Worm (Caenorhabditis elegans): ENCODE measurements around the gene ril-2.

ril-2 gene

ce11 chrV:12575846-12576245 lies 23.1 kb downstream of the ril-2 start:
- no peak for TF ChIP-seq cog-1 (tag; optimal IDR thresholded peaks at IDR 0.05)
- no peak for TF ChIP-seq ref-1 (GFP tag; conservative IDR thresholded peaks at IDR 0.05)
- TF ChIP-seq tab-1 (GFP tag; IDR thresholded peaks at IDR 0.05), result no peak
- TF ChIP-seq flt-1 (GFP tag; IDR thresholded peaks at IDR 0.05), result no peak
- TF ChIP-seq T22C8.4 (GFP tag; IDR thresholded peaks at IDR 0.05), result no peak
- TF ChIP-seq ztf-23 (GFP tag; IDR thresholded peaks at IDR 0.05), result no peak
- TF ChIP-seq med-1 (GFP tag; optimal IDR thresholded peaks at IDR 0.05; ENCODE audit: insufficient read depth), result no peak
- TF ChIP-seq ztf-29 (GFP tag; IDR thresholded peaks at IDR 0.05), result no peak
- no peak for TF ChIP-seq klf-2 (GFP tag; conservative IDR thresholded peaks at IDR 0.05)

- no peak for TF ChIP-seq ztf-23 (GFP tag; IDR thresholded peaks at IDR 0.05)
- TF ChIP-seq tab-1 (GFP tag; IDR thresholded peaks at IDR 0.05), result no peak
- TF ChIP-seq T22C8.4 (GFP tag; IDR thresholded peaks at IDR 0.05), result no peak
- TF ChIP-seq klf-2 (GFP tag; conservative IDR thresholded peaks at IDR 0.05), result no peak
- no peak for TF ChIP-seq ztf-29 (GFP tag; IDR thresholded peaks at IDR 0.05)
- no peak for TF ChIP-seq med-1 (GFP tag; optimal IDR thresholded peaks at IDR 0.05; ENCODE audit: insufficient read depth)
- TF ChIP-seq ref-1 (GFP tag; conservative IDR thresholded peaks at IDR 0.05), result no peak
- TF ChIP-seq flt-1 (GFP tag; IDR thresholded peaks at IDR 0.05), result no peak
- TF ChIP-seq cog-1 (tag; optimal IDR thresholded peaks at IDR 0.05), result no peak
These were observed 28.7 kb downstream of the ril-2 start for ce11 chrV:12570271-12570670.

ce11 chrV:12567850-12568249 lies 31.1 kb downstream of the ril-2 start, which contains the start of gene E02A10.4:
E02A10.4 (minus strand) TSS chrV:12567950.
- TF ChIP-seq ztf-29 (GFP tag; IDR thresholded peaks at IDR 0.05), result no peak
- no peak for TF ChIP-seq tab-1 (GFP tag; IDR thresholded peaks at IDR 0.05)
- no peak for TF ChIP-seq flt-1 (GFP tag; IDR thresholded peaks at IDR 0.05)
- TF ChIP-seq ref-1 (GFP tag; conservative IDR thresholded peaks at IDR 0.05), result no peak
- TF ChIP-seq T22C8.4 (GFP tag; IDR thresholded peaks at IDR 0.05), result no peak
- TF ChIP-seq cog-1 (tag; optimal IDR thresholded peaks at IDR 0.05), result no peak
- TF ChIP-seq klf-2 (GFP tag; conservative IDR thresholded peaks at IDR 0.05), result no peak
- TF ChIP-seq ztf-23 (GFP tag; IDR thresholded peaks at IDR 0.05), result no peak
- no peak for TF ChIP-seq med-1 (GFP tag; optimal IDR thresholded peaks at IDR 0.05; ENCODE audit: insufficient read depth)

ce11 chrV:12567312-12567711 lies 31.6 kb downstream of the ril-2 start:
- no peak for TF ChIP-seq ztf-29 (GFP tag; IDR thresholded peaks at IDR 0.05)
- TF ChIP-seq flt-1 (GFP tag; IDR thresholded peaks at IDR 0.05), result no peak
- no peak for TF ChIP-seq klf-2 (GFP tag; conservative IDR thresholded peaks at IDR 0.05)
- TF ChIP-seq tab-1 (GFP tag; IDR thresholded peaks at IDR 0.05), result no peak
- no peak for TF ChIP-seq ref-1 (GFP tag; conservative IDR thresholded peaks at IDR 0.05)
- no peak for TF ChIP-seq ztf-23 (GFP tag; IDR thresholded peaks at IDR 0.05)

ce11 chrV:12564902-12565301 lies 34.1 kb downstream of the ril-2 start:
- TF ChIP-seq flt-1 (GFP tag; IDR thresholded peaks at IDR 0.05) (no peak), klf-2 (GFP tag; conservative IDR thresholded peaks at IDR 0.05) (no peak), ztf-29 (GFP tag; IDR thresholded peaks at IDR 0.05) (no peak), ztf-23 (GFP tag; IDR thresholded peaks at IDR 0.05) (no peak)

- TF ChIP-seq ztf-29 (GFP tag; IDR thresholded peaks at IDR 0.05), result no peak
- TF ChIP-seq ztf-23 (GFP tag; IDR thresholded peaks at IDR 0.05), result no peak
- TF ChIP-seq tab-1 (GFP tag; IDR thresholded peaks at IDR 0.05), result no peak
- no peak for TF ChIP-seq ref-1 (GFP tag; conservative IDR thresholded peaks at IDR 0.05)
- no peak for TF ChIP-seq cog-1 (tag; optimal IDR thresholded peaks at IDR 0.05)
- no peak for TF ChIP-seq klf-2 (GFP tag; conservative IDR thresholded peaks at IDR 0.05)
- TF ChIP-seq flt-1 (GFP tag; IDR thresholded peaks at IDR 0.05), result no peak
- TF ChIP-seq med-1 (GFP tag; optimal IDR thresholded peaks at IDR 0.05; ENCODE audit: insufficient read depth), result no peak
- no peak for TF ChIP-seq T22C8.4 (GFP tag; IDR thresholded peaks at IDR 0.05)
These were observed 35.8 kb downstream of the ril-2 start, which contains the start of gene mrps-5 for ce11 chrV:12563187-12563586. mrps-5 (plus strand) TSS chrV:12563487.

ce11 chrV:12560328-12560782 lies 38.6 kb downstream of the ril-2 start, which contains the start of gene sel-1:
sel-1 (plus strand) TSS chrV:12560732.
- TF ChIP-seq ztf-23 (GFP tag; IDR thresholded peaks at IDR 0.05) (no peak), cog-1 (tag; optimal IDR thresholded peaks at IDR 0.05) (no peak), flt-1 (GFP tag; IDR thresholded peaks at IDR 0.05) (no peak), ref-1 (GFP tag; conservative IDR thresholded peaks at IDR 0.05) (no peak), klf-2 (GFP tag; conservative IDR thresholded peaks at IDR 0.05) (no peak), ztf-29 (GFP tag; IDR thresholded peaks at IDR 0.05) (no peak), T22C8.4 (GFP tag; IDR thresholded peaks at IDR 0.05) (no peak), tab-1 (GFP tag; IDR thresholded peaks at IDR 0.05) (no peak), med-1 (GFP tag; optimal IDR thresholded peaks at IDR 0.05; ENCODE audit: insufficient read depth) (no peak)

ce11 chrV:12556904-12557303 lies 42.1 kb downstream of the ril-2 start:
- TF ChIP-seq ref-1 (GFP tag; conservative IDR thresholded peaks at IDR 0.05) (no peak), med-1 (GFP tag; optimal IDR thresholded peaks at IDR 0.05; ENCODE audit: insufficient read depth) (no peak), ztf-23 (GFP tag; IDR thresholded peaks at IDR 0.05) (no peak), flt-1 (GFP tag; IDR thresholded peaks at IDR 0.05) (no peak), cog-1 (tag; optimal IDR thresholded peaks at IDR 0.05) (no peak), tab-1 (GFP tag; IDR thresholded peaks at IDR 0.05) (no peak), klf-2 (GFP tag; conservative IDR thresholded peaks at IDR 0.05) (no peak), T22C8.4 (GFP tag; IDR thresholded peaks at IDR 0.05) (no peak), ztf-29 (GFP tag; IDR thresholded peaks at IDR 0.05) (no peak)

ce11 chrV:12555872-12556271 lies 43.1 kb downstream of the ril-2 start:
- no peak for TF ChIP-seq ref-1 (GFP tag; conservative IDR thresholded peaks at IDR 0.05)
- TF ChIP-seq cog-1 (tag; optimal IDR thresholded peaks at IDR 0.05), result no peak
- no peak for TF ChIP-seq tab-1 (GFP tag; IDR thresholded peaks at IDR 0.05)
- no peak for TF ChIP-seq med-1 (GFP tag; optimal IDR thresholded peaks at IDR 0.05; ENCODE audit: insufficient read depth)
- TF ChIP-seq flt-1 (GFP tag; IDR thresholded peaks at IDR 0.05), result no peak
- TF ChIP-seq ztf-23 (GFP tag; IDR thresholded peaks at IDR 0.05), result no peak
- no peak for TF ChIP-seq ztf-29 (GFP tag; IDR thresholded peaks at IDR 0.05)
- no peak for TF ChIP-seq T22C8.4 (GFP tag; IDR thresholded peaks at IDR 0.05)
- TF ChIP-seq klf-2 (GFP tag; conservative IDR thresholded peaks at IDR 0.05), result no peak

All from whole organism, midembryonic.